Fruit fly (Drosophila melanogaster): ENCODE measurements around the gene KLHL18.

The KLHL18 gene

DNA sequence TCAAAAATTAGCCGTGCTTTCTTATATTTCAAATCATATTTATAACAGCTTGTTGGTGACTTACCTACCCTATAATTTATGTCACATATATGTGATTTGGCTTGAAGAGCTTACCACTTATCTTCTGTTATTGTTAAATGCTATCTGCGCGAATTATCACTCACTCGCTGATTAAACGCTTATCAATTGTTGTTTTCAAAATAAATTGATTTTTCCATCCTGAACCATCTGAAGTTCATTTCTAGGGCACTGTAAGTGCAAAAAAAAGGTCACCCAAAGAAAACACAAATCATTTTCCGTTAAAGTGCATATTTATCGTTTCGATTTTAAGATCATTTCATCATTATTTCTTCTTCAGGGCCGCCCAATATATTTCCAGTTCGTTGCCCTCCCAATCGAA is 32.0 kb downstream of the KLHL18 start:
- TF ChIP-seq nmo (GFP tag; optimal IDR thresholded peaks at IDR 0.05) = no peak
- peak; percentile 68 for TF ChIP-seq exex (tag; optimal IDR thresholded peaks at IDR 0.05)
- TF ChIP-seq Sox102F (GFP tag; optimal IDR thresholded peaks at IDR 0.05) = no peak

DNA sequence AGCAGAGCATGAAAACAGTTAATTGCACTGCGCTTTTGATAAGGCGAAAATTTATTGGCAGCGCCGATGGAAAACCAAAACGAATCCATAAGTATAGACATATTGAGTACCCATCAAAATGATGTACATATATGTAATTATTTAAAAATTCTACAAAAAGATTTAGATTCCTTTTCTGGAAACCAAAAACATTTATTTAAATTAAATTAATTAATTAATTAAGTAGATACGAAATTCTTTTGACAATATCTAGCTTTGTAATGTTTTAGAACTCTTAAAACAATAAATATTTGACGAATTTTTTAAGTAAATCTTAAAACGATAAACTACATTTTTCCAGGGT is 32.9 kb downstream of the KLHL18 start:
- TF ChIP-seq CG18262 (tag; optimal IDR thresholded peaks at IDR 0.05) (peak; percentile 34), CG12391 (tag; optimal IDR thresholded peaks at IDR 0.05) (peak; percentile 28), row (GFP tag; IDR thresholded peaks at IDR 0.05) (peak; percentile 26; the same call in 1 of the 3 replicates), CG16813 (GFP tag; IDR thresholded peaks at IDR 0.05; ENCODE audit: partially characterized antibody) (no peak), Sry-δ (GFP tag; optimal IDR thresholded peaks at IDR 0.05) (no peak), lola (GFP tag; optimal IDR thresholded peaks at IDR 0.05) (peak in 1 of 3 experiments; percentile 11), CG10267 (tag; optimal IDR thresholded peaks at IDR 0.05) (peak; percentile 1), CG2202 (tag; optimal IDR thresholded peaks at IDR 0.05) (no peak), Fer3 (tag; optimal IDR thresholded peaks at IDR 0.05) (no peak), dmrt11E (tag; optimal IDR thresholded peaks at IDR 0.05) (peak; percentile 21), CG2712 (tag; optimal IDR thresholded peaks at IDR 0.05) (peak; percentile 38), NfI (GFP tag; optimal IDR thresholded peaks at IDR 0.05) (no peak), sna (GFP tag; IDR thresholded peaks at IDR 0.05; ENCODE audit: partially characterized antibody) (no peak), nmo (GFP tag; optimal IDR thresholded peaks at IDR 0.05) (peak; percentile 1), CG42726 (GFP tag; IDR thresholded peaks at IDR 0.05; ENCODE audit: partially characterized antibody) (no peak), Drgx (GFP tag; IDR thresholded peaks at IDR 0.05) (peak; percentile 18; the same call in 1 of the 2 replicates), otp (GFP tag; IDR thresholded peaks at IDR 0.05) (no peak), gem (tag; optimal IDR thresholded peaks at IDR 0.05) (peak; percentile 48), CG34224 (GFP tag; IDR thresholded peaks at IDR 0.05; ENCODE audit: partially characterized antibody) (no peak), CG3995 (GFP tag; optimal IDR thresholded peaks at IDR 0.05) (no peak), CG11504 (tag; optimal IDR thresholded peaks at IDR 0.05) (peak; percentile 18), D19B (GFP tag; optimal IDR thresholded peaks at IDR 0.05) (peak; percentile 58), CG31441 (GFP tag; IDR thresholded peaks at IDR 0.05) (0 out of 2 replicates have a peak, but pooled peaks have one; percentile 47), CG6254 (GFP tag; optimal IDR thresholded peaks at IDR 0.05) (no peak), gsb-n (tag; optimal IDR thresholded peaks at IDR 0.05) (peak; percentile 41), Sox102F (GFP tag; optimal IDR thresholded peaks at IDR 0.05) (peak; percentile 29)

DNA sequence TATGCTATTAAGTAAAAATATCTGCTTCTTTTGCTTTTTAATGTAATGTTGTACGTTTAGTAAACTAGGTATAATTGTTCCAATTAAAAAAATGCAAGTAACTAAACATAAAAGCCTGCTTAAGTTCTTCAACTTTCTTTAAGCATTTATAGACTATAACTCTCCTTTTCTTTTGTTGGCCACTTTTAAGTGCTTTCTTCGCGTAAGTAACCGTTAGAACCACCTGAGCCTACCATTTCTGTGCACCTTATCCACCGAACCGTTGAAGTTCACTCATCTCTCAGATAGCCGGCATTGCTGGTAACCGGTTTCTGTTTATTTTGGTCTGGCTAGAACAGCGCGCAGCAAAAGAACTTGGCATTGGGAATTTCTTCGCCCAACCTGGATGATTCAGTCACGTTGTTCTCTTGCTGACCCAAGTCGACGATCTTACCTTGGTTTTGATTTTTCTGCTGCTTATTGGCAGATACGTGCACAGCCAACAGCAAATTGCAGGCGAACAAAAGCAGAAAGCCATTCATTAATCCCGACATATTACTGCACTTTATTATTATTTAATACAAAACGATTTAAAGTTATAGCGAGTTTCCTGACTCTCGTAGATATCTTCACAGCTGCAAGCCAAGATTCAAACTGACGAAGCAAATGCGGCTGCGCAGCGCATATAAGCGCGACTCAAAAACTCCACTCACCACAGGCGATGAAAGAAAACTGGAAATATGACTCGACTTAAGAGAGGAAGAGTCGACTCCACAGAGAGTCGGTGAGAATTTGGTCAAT is 33.5 kb downstream of the KLHL18 start, which contains the start of gene CG10005:
CG10005 (minus strand) TSS at position 642 of the 780 bp plus-strand sequence.
- peak; percentile 29; the same call in 1 of the 2 replicates for TF ChIP-seq ato (GFP tag; IDR thresholded peaks at IDR 0.05; ENCODE audit: partially characterized antibody)
- TF ChIP-seq Trl (optimal IDR thresholded peaks at IDR 0.05) = peak; percentile 40 to 67
- TF ChIP-seq Trl (GFP tag; optimal IDR thresholded peaks at IDR 0.05) = no peak
- no peak for TF ChIP-seq Med (GFP tag)
- 0 out of 4 replicates have a peak, but pooled peaks have one; percentile 65 for TF ChIP-seq chinmo (GFP tag; IDR thresholded peaks at IDR 0.05; ENCODE audit: partially characterized antibody)
- TF ChIP-seq CG7928 (GFP tag; optimal IDR thresholded peaks at IDR 0.05) = no peak
- peak; percentile 18; the same call in 1 of the 3 replicates for TF ChIP-seq CG2199 (GFP tag; IDR thresholded peaks at IDR 0.05)
- TF ChIP-seq kni (GFP tag; optimal IDR thresholded peaks at IDR 0.05) = peak; percentile 69
- peak; percentile 20 for TF ChIP-seq oc (tag; optimal IDR thresholded peaks at IDR 0.05)
- TF ChIP-seq trh (GFP tag; optimal IDR thresholded peaks at IDR 0.05) = no peak
- peak; percentile 2 for TF ChIP-seq pros (GFP tag; optimal IDR thresholded peaks at IDR 0.05)
- TF ChIP-seq CG11085 (GFP tag; IDR thresholded peaks at IDR 0.05) = 0 out of 2 replicates have a peak, but pooled peaks have one; percentile 26
- TF ChIP-seq CG32532 (GFP tag; IDR thresholded peaks at IDR 0.05) = no peak
- TF ChIP-seq CG14441 (GFP tag; IDR thresholded peaks at IDR 0.05) = no peak
- peak; percentile 77 for TF ChIP-seq Jarid2 (GFP tag; optimal IDR thresholded peaks at IDR 0.05)
- TF ChIP-seq tna (GFP tag; IDR thresholded peaks at IDR 0.05; ENCODE audit: partially characterized antibody) = no peak
- peak; percentile 7 for TF ChIP-seq CG2202 (tag; optimal IDR thresholded peaks at IDR 0.05)
- no peak for TF ChIP-seq CoRest (tag; optimal IDR thresholded peaks at IDR 0.05)
- peak; percentile 90 for TF ChIP-seq CG3163 (GFP tag; optimal IDR thresholded peaks at IDR 0.05)
- TF ChIP-seq z (GFP tag; IDR thresholded peaks at IDR 0.05) = peak; percentile 89
